Worm (Caenorhabditis elegans) whole organism, late embryonic: ENCODE measurements around the gene srxa-10.

Experiments
- ahr-1 ChIP-seq: sonication (generic microtip); optimal IDR thresholded peaks from 2 replicates; lab custom pipeline; 2016; ENCODE audit warnings: missing genetic modification characterization, missing compliant biosample characterization
- sox-2 ChIP-seq: fragments of 200-800 bp; sonication (Bioruptor generic); IDR thresholded peaks from 2 replicates; pipeline ENCODE4 v1.3.6; 2022; ENCODE audit warnings: missing genetic modification reagents, missing genetic modification characterization, missing compliant biosample characterization
- unc-55 ChIP-seq: sonication (generic microtip); optimal IDR thresholded peaks from 2 replicates; lab custom pipeline; 2017; ENCODE audit warnings: missing biosample characterization, missing genetic modification reagents, missing genetic modification characterization

DNA sequence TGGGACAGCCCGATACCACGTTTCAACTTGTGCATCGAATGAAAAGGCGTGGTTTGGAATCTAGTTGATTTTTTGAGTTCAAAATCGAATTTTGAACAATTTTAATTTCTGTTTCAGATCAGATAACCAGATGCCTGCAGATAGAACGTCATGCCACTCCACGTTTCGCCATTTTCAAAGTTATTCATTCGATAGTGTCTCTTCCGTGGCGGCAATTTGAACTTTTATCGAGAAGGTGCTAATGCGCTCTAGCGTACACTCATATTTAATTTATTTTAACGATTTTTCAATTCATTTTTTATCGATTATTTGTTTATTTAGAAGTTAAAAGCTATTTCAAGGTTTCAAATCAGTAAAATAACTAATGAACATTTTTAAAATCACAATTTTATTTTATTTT lies 20.4 kb downstream of the srxa-10 start:
- no peak for TF ChIP-seq unc-55 (GFP tag; lab: Kevin White, UChicago)
- no peak for TF ChIP-seq sox-2 (GFP tag; lab: Robert Waterston, UW)
- TF ChIP-seq ahr-1 (tag; lab: Kevin White, UChicago), result no peak
